Worm (Caenorhabditis elegans): ENCODE data around the gene C17F4.12.
"Not testable (repeated sequence)": the region's sequence is repeated elsewhere in the genome, so short reads cannot be mapped to it uniquely, and the experiment has no call there.

C17F4.12 gene

ce11 chrII:3201242-3201641 is 42.7 kb downstream of the C17F4.12 start, which contains the start of gene sri-48:
TSS of gene sri-48 (minus strand) at chrII:3201342.
- not testable (repeated sequence) for TF ChIP-seq ceh-13 (GFP tag; optimal IDR thresholded peaks at IDR 0.05); scrt-1 (GFP tag; IDR thresholded peaks at IDR 0.05); F13C5.2 (tag; optimal IDR thresholded peaks at IDR 0.05)

- TF ChIP-seq sea-1 (GFP tag; conservative IDR thresholded peaks at IDR 0.05) (no peak), aly-1 (tag; optimal IDR thresholded peaks at IDR 0.05) (no peak), ceh-36 (tag; optimal IDR thresholded peaks at IDR 0.05) (no peak), tbx-37 (GFP tag; conservative IDR thresholded peaks at IDR 0.05) (no peak), F13C5.2 (tag; optimal IDR thresholded peaks at IDR 0.05) (no peak), hnd-1 (tag; optimal IDR thresholded peaks at IDR 0.05) (no peak), ceh-13 (GFP tag; optimal IDR thresholded peaks at IDR 0.05) (no peak), pes-1 (GFP tag; IDR thresholded peaks at IDR 0.05) (no peak), B0310.2 (tag; optimal IDR thresholded peaks at IDR 0.05) (no peak), hmg-4 (GFP tag; optimal IDR thresholded peaks at IDR 0.05) (no peak)
Observed at ce11 chrII:3198998-3199397, 45.0 kb downstream of the C17F4.12 start, which contains the start of gene sri-51. TSS of gene sri-51 (minus strand) at chrII:3199098.

DNA sequence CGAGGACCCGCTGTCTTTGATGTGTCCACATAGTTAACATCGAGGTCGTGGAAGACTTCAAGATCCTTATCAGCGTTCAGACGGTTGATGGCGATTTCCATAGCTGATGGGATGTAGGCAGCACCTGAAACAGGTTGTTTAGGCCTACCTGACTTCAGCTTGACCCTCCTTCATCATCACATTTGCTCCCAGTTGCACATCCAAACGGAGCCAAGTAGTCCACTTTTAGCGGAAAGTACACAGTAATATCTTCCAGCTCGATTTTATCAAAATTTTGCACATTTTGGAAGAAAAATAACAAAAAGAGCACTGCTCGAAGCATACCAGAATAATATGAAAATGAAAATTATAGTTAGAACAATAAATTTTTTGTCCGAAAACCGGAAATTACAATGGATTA is 47.0 kb downstream of the C17F4.12 start, which contains the start of gene gcy-15:
gcy-15 (minus strand) TSS at position 101 of the 400 bp plus-strand sequence.
- TF ChIP-seq ceh-13 (GFP tag; optimal IDR thresholded peaks at IDR 0.05), result no peak
- TF ChIP-seq tbx-37 (GFP tag; conservative IDR thresholded peaks at IDR 0.05), result no peak
- no peak for TF ChIP-seq hmbx-1 (tag; optimal IDR thresholded peaks at IDR 0.05)
- no peak for TF ChIP-seq tbx-11 (GFP tag; IDR thresholded peaks at IDR 0.05)
- TF ChIP-seq pes-1 (GFP tag; IDR thresholded peaks at IDR 0.05), result no peak
- TF ChIP-seq ets-7 (tag; optimal IDR thresholded peaks at IDR 0.05), result no peak
- no peak for TF ChIP-seq hmg-4 (GFP tag; optimal IDR thresholded peaks at IDR 0.05)
- TF ChIP-seq ama-1 (optimal IDR thresholded peaks at IDR 0.05), result no peak
- no peak for TF ChIP-seq flt-1 (GFP tag; IDR thresholded peaks at IDR 0.05)
- no peak for TF ChIP-seq scrt-1 (GFP tag; IDR thresholded peaks at IDR 0.05)
- no peak for TF ChIP-seq F13C5.2 (tag; optimal IDR thresholded peaks at IDR 0.05)

- no peak for TF ChIP-seq tbx-37 (GFP tag; conservative IDR thresholded peaks at IDR 0.05)
- TF ChIP-seq tra-4 (tag; optimal IDR thresholded peaks at IDR 0.05), result no peak
- no peak for TF ChIP-seq sea-1 (GFP tag; conservative IDR thresholded peaks at IDR 0.05)
- no peak for TF ChIP-seq ceh-36 (tag; optimal IDR thresholded peaks at IDR 0.05)
- TF ChIP-seq flt-1 (GFP tag; IDR thresholded peaks at IDR 0.05), result no peak
- no peak for TF ChIP-seq F13C5.2 (tag; optimal IDR thresholded peaks at IDR 0.05)
- TF ChIP-seq B0310.2 (tag; optimal IDR thresholded peaks at IDR 0.05), result no peak
- no peak for TF ChIP-seq hmg-4 (GFP tag; optimal IDR thresholded peaks at IDR 0.05)
- no peak for TF ChIP-seq ets-7 (tag; optimal IDR thresholded peaks at IDR 0.05)
- no peak for TF ChIP-seq hmbx-1 (tag; optimal IDR thresholded peaks at IDR 0.05)
- no peak for TF ChIP-seq pes-1 (GFP tag; IDR thresholded peaks at IDR 0.05)
- no peak for TF ChIP-seq ceh-13 (GFP tag; optimal IDR thresholded peaks at IDR 0.05)
- TF ChIP-seq ama-1 (optimal IDR thresholded peaks at IDR 0.05), result no peak
Observed at ce11 chrII:3195739-3196138, 48.2 kb downstream of the C17F4.12 start.
